Worm (Caenorhabditis elegans) whole organism, L4 larva: ENCODE data around the gene his-18.
"Not testable (repeated sequence)": the region's sequence is repeated elsewhere in the genome, so short reads cannot be mapped to it uniquely, and the experiment has no call there.

ENCODE experiments used
- T20F7.1 ChIP-seq: fragments of 200-800 bp; sonication (Bioruptor generic); optimal IDR thresholded peaks from 2 replicates; lab custom pipeline; 2018; ENCODE audit warnings: mild to moderate bottlenecking, missing genetic modification characterization, missing compliant biosample characterization
- T26A8.4 ChIP-seq: fragments of 200-800 bp; sonication (Bioruptor generic); IDR thresholded peaks from 2 replicates; pipeline ENCODE4 v1.3.6; 2022; ENCODE audit warnings: missing genetic modification characterization, missing compliant biosample characterization
- aha-1 ChIP-seq: fragments of 150-350 bp; peaks from one replicate; lab custom pipeline; 2014; ENCODE audit warnings: missing biosample characterization, missing genetic modification characterization
- arid-1 ChIP-seq: fragments of 200-800 bp; sonication (Bioruptor generic); conservative IDR thresholded peaks from 2 replicates; pipeline ENCODE4 v1.3.6; 2022; ENCODE audit warnings: missing genetic modification reagents, missing genetic modification characterization, missing compliant biosample characterization
- ceh-82 ChIP-seq: sonication (generic microtip); optimal IDR thresholded peaks from 2 replicates; lab custom pipeline; 2017; ENCODE audit warnings: missing biosample characterization, missing genetic modification characterization
- cey-2 ChIP-seq: sonication (generic microtip); optimal IDR thresholded peaks from 3 replicates; lab custom pipeline; 2017; ENCODE audit warnings: missing genetic modification characterization, mild to moderate bottlenecking, missing compliant biosample characterization, antibody characterized with exemption, borderline replicate concordance; ENCODE audit not compliant: insufficient read depth
- daf-16 ChIP-seq, 3 experiments: sonication (generic microtip); optimal IDR thresholded peaks; 2 replicates each; lab custom pipeline; 2016 to 2017; ENCODE audit warnings: missing genetic modification characterization in 3 of 3, missing genetic modification reagents in 3 of 3, mild to moderate bottlenecking in 2 of 3, missing compliant biosample characterization in 2 of 3, missing biosample characterization in 1 of 3, moderate library complexity in 1 of 3
- dmd-6 ChIP-seq: fragments of 200-800 bp; sonication (Bioruptor generic); IDR thresholded peaks from 2 replicates; pipeline ENCODE4 v1.3.6; 2022; ENCODE audit warnings: missing genetic modification reagents, missing genetic modification characterization, missing compliant biosample characterization
- duxl-1 ChIP-seq: sonication (generic microtip); optimal IDR thresholded peaks from 2 replicates; lab custom pipeline; 2016; ENCODE audit warnings: mild to moderate bottlenecking, missing genetic modification characterization, moderate library complexity, missing compliant biosample characterization; ENCODE audit not compliant: poor library complexity
- dve-1 ChIP-seq: sonication (generic microtip); optimal IDR thresholded peaks from 2 replicates; lab custom pipeline; 2017; ENCODE audit warnings: antibody characterized with exemption, mild to moderate bottlenecking, missing genetic modification characterization, missing compliant biosample characterization; ENCODE audit not compliant: insufficient read depth
- egl-27 ChIP-seq: sonication (generic microtip); optimal IDR thresholded peaks from 3 replicates; lab custom pipeline; 2017; ENCODE audit warnings: missing biosample characterization, missing genetic modification reagents, missing genetic modification characterization
- egl-43 ChIP-seq: fragments of 200-800 bp; sonication (Bioruptor generic); IDR thresholded peaks from 2 replicates; pipeline ENCODE4 v1.3.6; 2022; ENCODE audit warnings: missing genetic modification reagents, missing genetic modification characterization, missing compliant biosample characterization
- hlh-11 ChIP-seq: fragments of 200-800 bp; sonication (Bioruptor generic); optimal IDR thresholded peaks from 2 replicates; lab custom pipeline; 2018; ENCODE audit warnings: mild to moderate bottlenecking, missing genetic modification characterization, missing compliant biosample characterization
- hlh-30 ChIP-seq: sonication (generic microtip); optimal IDR thresholded peaks from 2 replicates; lab custom pipeline; 2017; ENCODE audit warnings: antibody characterized with exemption, mild to moderate bottlenecking, missing genetic modification characterization, missing compliant biosample characterization; ENCODE audit not compliant: insufficient read depth
- hmg-1.1 ChIP-seq: fragments of 200-800 bp; sonication (Bioruptor generic); IDR thresholded peaks from 2 replicates; pipeline ENCODE4 v1.3.6; 2022; ENCODE audit warnings: missing genetic modification reagents, missing genetic modification characterization, missing compliant biosample characterization
- lin-1 ChIP-seq: fragments of 200-800 bp; sonication (Bioruptor generic); IDR thresholded peaks from 2 replicates; pipeline ENCODE4 v1.3.6; 2022; ENCODE audit warnings: missing genetic modification reagents, missing genetic modification characterization, missing compliant biosample characterization
- lin-15B ChIP-seq: fragments of 150-350 bp; sonication (generic microtip); optimal IDR thresholded peaks from 3 replicates; lab custom pipeline; 2014; ENCODE audit warnings: missing biosample characterization, missing genetic modification characterization
- mdl-1 ChIP-seq, 2 experiments: fragments of 150-350 bp in 1 of 2; sonication (generic microtip) in 1 of 2; optimal IDR thresholded peaks; 2 replicates each; lab custom pipeline; 2014 to 2017; ENCODE audit warnings: missing biosample characterization in 2 of 2, missing genetic modification characterization in 2 of 2
- mes-2 ChIP-seq: sonication (generic microtip); optimal IDR thresholded peaks from 2 replicates; lab custom pipeline; 2016; ENCODE audit warnings: missing genotype, mild to moderate bottlenecking, missing genetic modification characterization, missing compliant biosample characterization; ENCODE audit not compliant: poor library complexity, severe bottlenecking
- nhr-102 ChIP-seq: sonication (generic microtip); optimal IDR thresholded peaks from 2 replicates; lab custom pipeline; 2016; ENCODE audit warnings: mild to moderate bottlenecking, missing genetic modification characterization, moderate library complexity, missing compliant biosample characterization
- nhr-237 ChIP-seq: sonication (generic microtip); optimal IDR thresholded peaks from 2 replicates; lab custom pipeline; 2017; ENCODE audit warnings: missing biosample characterization, missing genetic modification characterization
- nhr-28 ChIP-seq: fragments of 150-350 bp; optimal IDR thresholded peaks from 2 replicates; lab custom pipeline; 2014; ENCODE audit warnings: missing biosample characterization, missing genetic modification characterization
- nhr-77 ChIP-seq: fragments of 150-350 bp; optimal IDR thresholded peaks from 2 replicates; lab custom pipeline; 2014; ENCODE audit warnings: missing biosample characterization, missing genetic modification characterization
- php-3 ChIP-seq: fragments of 200-800 bp; sonication (Bioruptor generic); IDR thresholded peaks from 2 replicates; pipeline ENCODE4 v1.3.6; 2022; ENCODE audit warnings: missing genetic modification reagents, missing genetic modification characterization, missing compliant biosample characterization
- pqm-1 ChIP-seq: sonication (generic microtip); optimal IDR thresholded peaks from 2 replicates; lab custom pipeline; 2017; ENCODE audit warnings: missing biosample characterization, missing genetic modification characterization
- sdz-12 ChIP-seq: fragments of 200-800 bp; sonication (Bioruptor generic); optimal IDR thresholded peaks from 2 replicates; lab custom pipeline; 2018; ENCODE audit warnings: mild to moderate bottlenecking, missing genetic modification characterization, missing compliant biosample characterization
- skn-1 ChIP-seq: fragments of 150-350 bp; optimal IDR thresholded peaks from 2 replicates; lab custom pipeline; 2014; ENCODE audit warnings: missing biosample characterization, missing genetic modification characterization
- tra-1 ChIP-seq: fragments of 200-800 bp; sonication (Bioruptor generic); IDR thresholded peaks from 2 replicates; pipeline ENCODE4 v1.3.6; 2022; ENCODE audit warnings: missing genetic modification reagents, missing genetic modification characterization, missing compliant biosample characterization
- vab-7 ChIP-seq: fragments of 200-800 bp; sonication (Bioruptor generic); IDR thresholded peaks from 2 replicates; pipeline ENCODE4 v1.3.6; 2022; ENCODE audit warnings: missing genetic modification reagents, missing genetic modification characterization, missing compliant biosample characterization
- zfp-3 ChIP-seq: fragments of 200-800 bp; sonication (Bioruptor generic); conservative IDR thresholded peaks from 2 replicates; pipeline ENCODE4 v1.3.6; 2022; ENCODE audit warnings: missing genetic modification reagents, missing genetic modification characterization, missing compliant biosample characterization
- zip-11 ChIP-seq: fragments of 200-800 bp; sonication (Bioruptor generic); IDR thresholded peaks from 2 replicates; pipeline ENCODE4 v1.3.6; 2022; ENCODE audit warnings: missing genetic modification characterization, missing compliant biosample characterization

his-18 gene

DNA sequence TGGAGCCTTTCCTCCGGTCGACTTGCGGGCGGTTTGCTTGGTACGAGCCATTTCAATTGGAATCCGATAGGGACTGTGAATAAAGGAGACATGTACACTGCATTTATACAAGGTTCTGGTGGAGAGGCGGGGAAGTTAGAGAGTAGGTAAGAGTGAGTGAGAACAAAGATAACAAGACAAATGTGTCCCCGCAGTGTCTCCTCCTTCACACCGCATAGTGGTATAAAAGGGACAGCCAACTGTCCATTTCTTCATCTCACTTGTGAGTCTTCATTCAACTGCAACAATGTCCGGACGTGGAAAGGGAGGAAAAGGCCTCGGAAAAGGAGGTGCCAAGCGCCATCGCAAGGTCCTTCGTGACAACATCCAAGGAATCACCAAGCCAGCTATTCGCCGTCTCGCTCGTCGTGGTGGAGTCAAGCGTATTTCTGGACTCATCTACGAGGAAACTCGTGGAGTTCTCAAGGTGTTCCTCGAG, at the start of gene his-18, which contains the start of gene his-17:
Gene his-18, plus strand, starts transcription at position 287 of the 478 bp plus-strand sequence.
Gene his-17, minus strand, starts transcription at position 51 of the 478 bp plus-strand sequence.
- TF ChIP-seq hmg-1.1 (GFP tag; lab: Robert Waterston, UW); zfp-3 (GFP tag; lab: Robert Waterston, UW); vab-7: not testable (repeated sequence)

DNA sequence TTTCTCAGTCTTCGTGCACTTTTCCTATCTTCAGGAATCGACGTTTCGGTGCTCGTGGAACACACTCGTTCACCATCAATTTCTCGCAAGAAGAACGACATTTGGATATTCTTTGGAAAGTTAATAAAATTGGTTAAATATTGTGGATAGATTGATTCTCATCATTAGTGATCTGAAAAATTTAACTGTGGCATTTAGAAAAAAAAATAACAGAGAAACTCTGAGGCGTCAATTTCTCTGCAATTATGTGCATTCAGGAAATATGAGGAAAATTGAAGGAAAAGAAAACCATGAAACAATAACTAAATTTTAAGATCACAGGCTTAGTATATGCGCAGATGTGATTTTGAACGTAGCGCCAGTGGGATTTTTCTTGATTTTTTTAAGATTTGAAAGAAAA, 36.1 kb upstream of the his-18 start, which contains the start of gene F07B7.12:
Gene F07B7.12, minus strand, starts transcription at position 101 of the 400 bp plus-strand sequence.
- not testable (repeated sequence) for TF ChIP-seq skn-1, lin-15B, duxl-1 (tag; lab: Kevin White, UChicago)
- TF ChIP-seq, all 104 proteins: peak for 0; not testable (repeated sequence) for 104

DNA sequence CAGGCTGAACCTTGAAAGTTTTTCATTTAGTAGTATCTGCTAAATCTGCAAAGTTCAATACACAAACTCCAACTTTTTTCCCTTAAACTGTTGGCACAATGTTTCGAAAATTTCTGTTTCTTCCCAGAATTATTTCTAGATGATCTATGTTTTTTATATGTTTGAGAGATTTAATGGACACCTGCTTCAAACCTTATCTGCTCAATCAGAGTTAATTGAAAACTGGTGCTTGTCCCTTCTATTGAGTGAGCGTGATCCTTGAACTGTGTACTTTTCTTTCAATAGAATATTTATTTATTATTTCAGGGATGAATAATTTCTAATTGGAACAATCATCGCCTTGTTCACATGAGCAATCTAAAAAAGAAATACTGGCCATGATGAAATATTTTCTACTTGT, 728 bp downstream of the his-18 start, which contains the start of gene frpr-13:
Gene frpr-13, plus strand, starts transcription at position 301 of the 400 bp plus-strand sequence.
- TF ChIP-seq ceh-82 (tag; lab: Kevin White, UChicago): no peak
- TF ChIP-seq egl-27: no peak
- no peak for TF ChIP-seq sdz-12 (GFP tag; lab: Kevin White, UChicago)
- no peak for TF ChIP-seq T26A8.4

DNA sequence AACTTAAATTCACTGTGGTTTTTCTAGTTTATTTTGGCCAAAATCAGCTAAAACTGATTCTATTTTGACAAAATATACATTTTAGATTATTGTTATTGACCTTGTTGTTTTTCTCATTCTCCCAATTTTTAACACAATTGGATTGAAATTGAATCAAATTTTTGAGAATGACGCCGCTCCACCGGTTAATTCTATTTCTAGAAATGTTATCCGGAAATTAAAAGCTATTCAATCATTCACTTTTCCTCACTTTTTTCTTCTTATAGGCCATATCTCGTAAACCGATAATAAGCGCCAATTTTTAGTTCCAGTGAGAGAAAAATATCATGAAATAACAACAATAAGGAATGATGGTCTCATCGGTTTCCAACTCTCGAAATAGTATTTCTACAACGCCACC, 4.7 kb downstream of the his-18 start, which contains the start of gene frpr-12:
Gene frpr-12, plus strand, starts transcription at position 301 of the 400 bp plus-strand sequence.
- no peak for TF ChIP-seq arid-1 (GFP tag; lab: Robert Waterston, UW)
- TF ChIP-seq dmd-6 (GFP tag; lab: Robert Waterston, UW): no peak
- TF ChIP-seq nhr-102 (tag; lab: Kevin White, UChicago): no peak
- no peak for TF ChIP-seq cey-2 (tag; lab: Kevin White, UChicago)
- no peak for TF ChIP-seq egl-43 (GFP tag; lab: Robert Waterston, UW)
- no peak for TF ChIP-seq nhr-237

DNA sequence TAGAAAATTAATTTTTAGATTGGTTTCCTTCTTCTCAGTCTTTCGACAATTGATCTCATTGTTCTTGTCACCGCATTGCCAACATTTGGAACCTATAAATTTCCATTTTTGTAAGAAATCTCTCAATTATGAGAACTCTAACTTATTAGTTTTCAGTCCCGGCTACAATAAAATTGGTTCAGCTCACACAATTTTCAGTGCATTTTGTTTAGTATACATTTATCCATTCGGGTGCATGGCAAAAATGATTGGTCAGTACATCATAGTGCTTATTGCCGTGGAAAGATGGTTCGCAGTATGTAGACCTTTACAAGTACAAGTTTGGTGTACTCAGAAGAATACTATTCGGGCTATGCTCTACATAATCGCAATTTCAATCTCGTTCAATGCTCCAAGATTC, 5.9 kb downstream of the his-18 start:
- TF ChIP-seq lin-15B (tag; lab: Kevin White, UChicago) (no peak), aha-1 (tag; lab: Kevin White, UChicago) (peak; percentile 63)
- TF ChIP-seq, all 104 proteins: peak for 1

DNA sequence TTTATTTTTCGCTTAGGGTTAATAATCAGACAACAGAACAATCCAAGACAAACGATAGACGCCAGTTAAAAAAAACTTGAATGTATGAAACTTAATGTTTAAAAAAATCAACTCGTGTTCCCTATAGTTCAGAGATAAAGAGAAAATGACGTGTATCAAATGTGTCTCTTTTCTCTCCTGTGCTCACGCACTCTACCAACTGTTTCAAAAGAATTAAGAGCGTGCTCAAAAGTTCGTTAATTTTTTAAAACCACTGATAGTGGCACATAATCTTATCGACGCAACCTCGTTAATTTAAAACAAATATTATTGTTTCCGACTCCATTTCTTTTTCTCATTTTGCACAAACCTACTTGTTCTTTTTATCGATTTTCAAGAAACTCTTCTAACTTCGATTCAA, 7.6 kb downstream of the his-18 start:
- no peak for TF ChIP-seq zip-11 (GFP tag; lab: Robert Waterston, UW)
- peak; percentile 95 for TF ChIP-seq pqm-1 (tag; lab: Kevin White, UChicago)
- TF ChIP-seq tra-1 (GFP tag; lab: Robert Waterston, UW): 0 out of 2 replicates have a peak, but pooled peaks have one; percentile 35
- peak; percentile 74 for TF ChIP-seq hlh-11 (tag; lab: Kevin White, UChicago)
- TF ChIP-seq daf-16 (GFP tag; optimal IDR thresholded peaks at IDR 0.05; lab: Kevin White, UChicago): no peak
- TF ChIP-seq daf-16 (tag; optimal IDR thresholded peaks at IDR 0.05; lab: Kevin White, UChicago): peak; percentile 79
- peak in 1 of 2 experiments; percentile 17 for TF ChIP-seq mdl-1 (tag; optimal IDR thresholded peaks at IDR 0.05; lab: Kevin White, UChicago)
- peak; percentile 76 for TF ChIP-seq nhr-28
- no peak for TF ChIP-seq sdz-12 (GFP tag; lab: Kevin White, UChicago)
- TF ChIP-seq hlh-30 (tag; lab: Kevin White, UChicago): peak; percentile 49
- TF ChIP-seq dmd-6 (GFP tag; lab: Robert Waterston, UW): peak; percentile 82
- no peak for TF ChIP-seq mes-2 (tag; lab: Kevin White, UChicago)
- TF ChIP-seq dve-1 (tag; lab: Kevin White, UChicago): peak; percentile 86
- TF ChIP-seq egl-27: no peak
- peak; percentile 88 for TF ChIP-seq php-3 (GFP tag; lab: Robert Waterston, UW)
- peak; percentile 29 for TF ChIP-seq nhr-77 (tag; lab: Kevin White, UChicago)
- peak; percentile 22 for TF ChIP-seq T20F7.1
- TF ChIP-seq lin-1: peak; percentile 67
